Fruit fly (Drosophila melanogaster) whole organism: ENCODE data around the gene Atpalpha.

Experiments used
- CG8478 ChIP-seq: fragments of >200 bp; optimal IDR thresholded peaks from 2 replicates; lab custom pipeline; 2018; ENCODE audit warnings: inconsistent platforms
- Dll ChIP-seq: fragments of >200 bp; optimal IDR thresholded peaks from 2 replicates; lab custom pipeline; 2017
- EcR ChIP-seq, 2 experiments: fragments of >200 bp; optimal IDR thresholded peaks; 2 replicates each; lab custom pipeline; 2017; ENCODE audit warnings: missing biosample characterization in 2 of 2, missing genetic modification characterization in 2 of 2, missing genetic modification reagents in 2 of 2
- pan ChIP-seq: fragments of >200 bp; optimal IDR thresholded peaks from 2 replicates; lab custom pipeline; 2017
- psq ChIP-seq: fragments of >200 bp; optimal IDR thresholded peaks from 2 replicates; lab custom pipeline; 2017
- usp ChIP-seq: fragments of >200 bp; optimal IDR thresholded peaks from 2 replicates; lab custom pipeline; 2017; ENCODE audit warnings: missing biosample characterization, missing genetic modification characterization, mixed read lengths

Atpalpha gene

dm6 chr3R:20948448-20949174 is at the start of gene Atpalpha:
Atpalpha (plus strand) TSS chr3R:20948714.
- no peak for TF ChIP-seq usp (GFP tag; lab: Kevin White, UChicago)
- TF ChIP-seq CG8478 (lab: Kevin White, UChicago), result no peak
- TF ChIP-seq EcR (GFP tag; optimal IDR thresholded peaks at IDR 0.05; lab: Kevin White, UChicago), result no peak
- no peak for TF ChIP-seq pan (lab: Kevin White, UChicago)
- no peak for TF ChIP-seq Dll
- TF ChIP-seq psq (lab: Kevin White, UChicago), result no peak

- TF ChIP-seq usp (GFP tag; lab: Kevin White, UChicago) (no peak), Dll (no peak), pan (lab: Kevin White, UChicago) (no peak), psq (lab: Kevin White, UChicago) (no peak)
Measured at dm6 chr3R:20901656-20902055, 46.9 kb upstream of the Atpalpha start, which contains the start of gene Grik. Grik (plus strand) TSS chr3R:20901956.

- TF ChIP-seq Dll (no peak), CG8478 (lab: Kevin White, UChicago) (no peak), usp (GFP tag; lab: Kevin White, UChicago) (no peak), psq (lab: Kevin White, UChicago) (no peak), pan (lab: Kevin White, UChicago) (no peak), EcR (GFP tag; optimal IDR thresholded peaks at IDR 0.05; lab: Kevin White, UChicago) (no peak)
Measured at dm6 chr3R:20905418-20905817, 43.1 kb upstream of the Atpalpha start, which contains the start of gene TotX. TotX (minus strand) TSS chr3R:20905518.

dm6 chr3R:20908641-20909040 is 39.9 kb upstream of the Atpalpha start:
- TF ChIP-seq EcR (GFP tag; optimal IDR thresholded peaks at IDR 0.05; lab: Kevin White, UChicago), result no peak
- TF ChIP-seq Dll, result no peak
- no peak for TF ChIP-seq CG8478 (lab: Kevin White, UChicago)
- no peak for TF ChIP-seq pan (lab: Kevin White, UChicago)
- TF ChIP-seq psq (lab: Kevin White, UChicago), result no peak
- no peak for TF ChIP-seq usp (GFP tag; lab: Kevin White, UChicago)

- TF ChIP-seq EcR (GFP tag; optimal IDR thresholded peaks at IDR 0.05; lab: Kevin White, UChicago), result no peak
Measured at dm6 chr3R:20912725-20913124, 35.8 kb upstream of the Atpalpha start.

- TF ChIP-seq psq (lab: Kevin White, UChicago), result no peak
- no peak for TF ChIP-seq pan (lab: Kevin White, UChicago)
- no peak for TF ChIP-seq usp (GFP tag; lab: Kevin White, UChicago)
- TF ChIP-seq CG8478 (lab: Kevin White, UChicago), result no peak
- no peak for TF ChIP-seq Dll
- no peak for TF ChIP-seq EcR (GFP tag; optimal IDR thresholded peaks at IDR 0.05; lab: Kevin White, UChicago)
Measured at dm6 chr3R:20914103-20914502, 34.4 kb upstream of the Atpalpha start, which contains the start of gene hdly. hdly (plus strand) TSS chr3R:20914296.

dm6 chr3R:20915828-20916227 is 32.7 kb upstream of the Atpalpha start:
- no peak for TF ChIP-seq psq (lab: Kevin White, UChicago)
- TF ChIP-seq usp (GFP tag; lab: Kevin White, UChicago), result no peak
- no peak for TF ChIP-seq Dll
- no peak for TF ChIP-seq EcR (GFP tag; optimal IDR thresholded peaks at IDR 0.05; lab: Kevin White, UChicago)
- no peak for TF ChIP-seq pan (lab: Kevin White, UChicago)
- TF ChIP-seq CG8478 (lab: Kevin White, UChicago), result no peak

- TF ChIP-seq Dll (no peak), pan (lab: Kevin White, UChicago) (no peak), psq (lab: Kevin White, UChicago) (no peak), EcR (GFP tag; optimal IDR thresholded peaks at IDR 0.05; lab: Kevin White, UChicago) (no peak), usp (GFP tag; lab: Kevin White, UChicago) (no peak), CG8478 (lab: Kevin White, UChicago) (no peak)
Measured at dm6 chr3R:20945463-20945862, 3.1 kb upstream of the Atpalpha start, which contains the start of gene CG31191. CG31191 (minus strand) TSS chr3R:20945530.

dm6 chr3R:20946774-20947173 is 1.7 kb upstream of the Atpalpha start:
- TF ChIP-seq usp (GFP tag; lab: Kevin White, UChicago) (no peak), psq (lab: Kevin White, UChicago) (no peak), CG8478 (lab: Kevin White, UChicago) (no peak)

dm6 chr3R:20947991-20948407 is 515 bp upstream of the Atpalpha start:
- TF ChIP-seq pan (lab: Kevin White, UChicago), result no peak
- TF ChIP-seq EcR (GFP tag; optimal IDR thresholded peaks at IDR 0.05; lab: Kevin White, UChicago), result no peak
- TF ChIP-seq CG8478 (lab: Kevin White, UChicago), result no peak
- TF ChIP-seq usp (GFP tag; lab: Kevin White, UChicago), result no peak
- no peak for TF ChIP-seq psq (lab: Kevin White, UChicago)
- no peak for TF ChIP-seq Dll

dm6 chr3R:20949175-20949748 is 748 bp downstream of the Atpalpha start:
- TF ChIP-seq pan (lab: Kevin White, UChicago), result no peak
- TF ChIP-seq EcR (GFP tag; optimal IDR thresholded peaks at IDR 0.05; lab: Kevin White, UChicago), result no peak
- TF ChIP-seq Dll, result no peak
- TF ChIP-seq usp (GFP tag; lab: Kevin White, UChicago), result no peak
- no peak for TF ChIP-seq psq (lab: Kevin White, UChicago)
- TF ChIP-seq CG8478 (lab: Kevin White, UChicago), result no peak
